Fruit fly (Drosophila melanogaster) ovary, adult (tissue): Measurements from ENCODE around the gene GlcAT-S.

Experiments
- CG17801 ChIP-seq: fragments of 200-800 bp; optimal IDR thresholded peaks from 2 replicates; lab custom pipeline; 2019; ENCODE audit warnings: missing biosample characterization, mild to moderate bottlenecking, missing genetic modification characterization, moderate library complexity; ENCODE audit not compliant: partially characterized antibody

The GlcAT-S gene

dm6 chr2L:9633098-9633497 is 16.8 kb downstream of the GlcAT-S start:
- TF ChIP-seq CG17801, result no peak

dm6 chr2L:9633811-9634436 is 17.7 kb downstream of the GlcAT-S start, which contains the start of gene Apoltp:
Gene Apoltp (plus strand): TSS chr2L:9634179.
- TF ChIP-seq CG17801, result no peak

- TF ChIP-seq CG17801, result no peak
Observed at dm6 chr2L:9656300-9656699, 40.0 kb downstream of the GlcAT-S start, which contains the start of gene CG33299. Gene CG33299 (plus strand): TSS chr2L:9656600.

dm6 chr2L:9657269-9658191 is 41.3 kb downstream of the GlcAT-S start:
- TF ChIP-seq CG17801, result no peak

dm6 chr2L:9660516-9660920 is 44.2 kb downstream of the GlcAT-S start:
- TF ChIP-seq CG17801, result no peak

dm6 chr2L:9662977-9663376 is 46.7 kb downstream of the GlcAT-S start:
- no peak for TF ChIP-seq CG17801

dm6 chr2L:9669354-9669753 is 53.1 kb downstream of the GlcAT-S start:
- no peak for TF ChIP-seq CG17801

dm6 chr2L:9670909-9671422 is 54.7 kb downstream of the GlcAT-S start:
- no peak for TF ChIP-seq CG17801

- TF ChIP-seq CG17801, result no peak
Observed at dm6 chr2L:9672246-9672645, 56.0 kb downstream of the GlcAT-S start.
